Worm (Caenorhabditis elegans): Measurements from ENCODE around the gene nspg-8.
A peak's percentile ranks its signal among the peaks of the same experiment; 100 is the strongest.

Gene nspg-8

DNA sequence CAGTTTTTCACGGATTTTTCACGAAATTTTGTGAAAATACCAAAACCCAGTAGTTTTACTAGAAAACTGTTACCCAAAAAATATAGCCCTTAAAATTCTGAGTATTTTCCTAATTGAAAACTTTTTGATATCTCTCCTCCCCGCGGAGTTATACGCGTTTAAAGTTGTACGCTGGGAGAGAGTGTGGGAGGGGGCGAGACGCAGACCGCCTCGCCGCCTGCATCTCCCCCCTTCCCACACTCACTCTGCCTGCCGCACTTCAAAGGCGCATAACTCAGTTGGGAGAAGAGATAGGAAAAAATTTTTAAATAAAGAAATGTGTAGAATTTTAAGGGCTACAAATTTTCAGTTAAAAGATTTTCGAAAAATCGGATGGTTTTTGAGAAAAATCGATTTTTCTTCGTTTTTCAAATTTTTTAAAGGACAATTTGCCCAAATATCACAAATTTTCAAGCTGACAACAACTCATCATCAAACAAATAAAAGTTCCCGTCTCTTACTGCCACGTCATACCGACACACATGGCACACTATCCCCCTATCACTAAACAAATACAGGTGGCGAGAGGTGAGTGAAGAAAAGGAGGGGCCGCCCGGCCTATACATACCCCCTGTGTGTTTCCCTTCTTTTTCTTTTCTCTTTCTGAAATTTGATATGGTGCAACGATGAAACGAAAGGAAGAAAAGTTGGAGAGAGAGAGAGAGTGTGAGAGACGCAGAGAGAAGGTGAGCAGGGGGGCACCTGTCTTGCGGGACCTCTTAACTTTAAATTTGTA is 41.6 kb downstream of the nspg-8 start:
- no peak for TF ChIP-seq nhr-90 (tag; optimal IDR thresholded peaks at IDR 0.05)
- TF ChIP-seq cebp-1 (GFP tag; IDR thresholded peaks at IDR 0.05): no peak
- TF ChIP-seq cebp-1 (tag; optimal IDR thresholded peaks at IDR 0.05): peak; percentile 30
- no peak for TF ChIP-seq dox-1 (GFP tag; IDR thresholded peaks at IDR 0.05)
- TF ChIP-seq hmg-1.2 (GFP tag; IDR thresholded peaks at IDR 0.05): peak; percentile 91
- TF ChIP-seq ceh-58 (GFP tag; IDR thresholded peaks at IDR 0.05): no peak
- TF ChIP-seq ztf-25 (GFP tag; IDR thresholded peaks at IDR 0.05): no peak
- peak; percentile 56 to 70 for TF ChIP-seq let-607 (tag; optimal IDR thresholded peaks at IDR 0.05)
- no peak for TF ChIP-seq ceh-91 (GFP tag; IDR thresholded peaks at IDR 0.05)
- peak; percentile 56 for TF ChIP-seq nhr-80 (tag; optimal IDR thresholded peaks at IDR 0.05)

DNA sequence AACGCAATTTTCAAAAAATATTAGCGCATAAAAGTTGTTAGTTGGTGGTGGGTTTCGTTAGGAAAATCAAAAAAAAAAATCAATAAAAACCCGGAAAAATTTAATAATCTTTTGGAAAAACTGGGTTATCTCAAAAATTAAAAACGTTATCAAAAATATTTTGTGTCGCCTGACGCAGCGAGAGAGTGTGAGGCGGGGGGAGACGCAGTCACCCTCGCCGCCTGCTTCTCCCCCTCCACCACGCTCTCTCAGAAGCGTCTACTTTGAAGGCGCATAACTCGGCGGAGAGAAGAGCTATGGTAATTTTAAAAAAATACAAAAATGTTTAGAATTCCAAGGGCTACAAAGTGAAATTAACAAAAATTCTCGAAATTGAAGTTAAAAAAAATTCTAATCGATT is 43.3 kb downstream of the nspg-8 start:
- TF ChIP-seq zfh-2 (GFP tag; conservative IDR thresholded peaks at IDR 0.05) (peak; percentile 66), snpc-3.4 (tag; optimal IDR thresholded peaks at IDR 0.05) (no peak), F37B4.10 (GFP tag; IDR thresholded peaks at IDR 0.05) (no peak), atf-7 (tag; optimal IDR thresholded peaks at IDR 0.05) (no peak), F23B12.7 (tag; optimal IDR thresholded peaks at IDR 0.05; ENCODE audit: insufficient read depth) (no peak), dpff-1 (tag; optimal IDR thresholded peaks at IDR 0.05) (no peak), B0336.3 (GFP tag; IDR thresholded peaks at IDR 0.05) (no peak), hmg-1.2 (GFP tag; IDR thresholded peaks at IDR 0.05) (peak; percentile 76), let-526 (GFP tag; IDR thresholded peaks at IDR 0.05) (no peak), B0261.1 (tag; optimal IDR thresholded peaks at IDR 0.05) (no peak), dox-1 (GFP tag; IDR thresholded peaks at IDR 0.05) (no peak), F57C9.4 (tag; optimal IDR thresholded peaks at IDR 0.05) (no peak), ztf-28 (GFP tag; IDR thresholded peaks at IDR 0.05) (no peak), Y56A3A.18 (GFP tag; IDR thresholded peaks at IDR 0.05) (no peak)

DNA sequence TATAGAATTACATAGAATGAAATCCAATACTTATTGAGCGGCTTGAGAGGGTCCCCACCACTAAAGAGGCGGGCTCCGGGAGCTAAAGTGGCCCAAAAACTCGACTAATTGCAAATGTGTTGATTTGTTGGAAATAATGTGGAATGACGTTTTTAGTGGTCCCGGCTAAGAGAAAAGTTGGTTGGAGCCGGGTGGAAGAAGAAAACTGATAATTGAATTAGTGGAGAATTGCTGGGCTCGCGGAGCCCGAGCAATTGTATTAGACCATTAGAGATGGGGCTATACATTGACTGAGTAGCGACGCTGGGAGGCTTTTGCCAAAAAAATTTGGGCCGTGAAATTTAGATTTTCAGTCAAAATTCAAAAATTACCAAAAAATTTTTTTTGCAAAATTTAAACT is 43.7 kb downstream of the nspg-8 start:
- TF ChIP-seq akir-1 (GFP tag; optimal IDR thresholded peaks at IDR 0.05): no peak
- no peak for TF ChIP-seq dpl-1 (GFP tag; optimal IDR thresholded peaks at IDR 0.05)
- TF ChIP-seq F57C9.4 (tag; optimal IDR thresholded peaks at IDR 0.05): no peak
- no peak for TF ChIP-seq egl-44 (GFP tag; IDR thresholded peaks at IDR 0.05)
- TF ChIP-seq unc-62 (GFP tag; optimal IDR thresholded peaks at IDR 0.05): no peak
- no peak for TF ChIP-seq ztf-25 (GFP tag; IDR thresholded peaks at IDR 0.05)
- TF ChIP-seq ceh-91 (GFP tag; IDR thresholded peaks at IDR 0.05): no peak
- no peak for TF ChIP-seq mxl-1 (tag; optimal IDR thresholded peaks at IDR 0.05)
- no peak for TF ChIP-seq madf-8 (GFP tag; conservative IDR thresholded peaks at IDR 0.05)

DNA sequence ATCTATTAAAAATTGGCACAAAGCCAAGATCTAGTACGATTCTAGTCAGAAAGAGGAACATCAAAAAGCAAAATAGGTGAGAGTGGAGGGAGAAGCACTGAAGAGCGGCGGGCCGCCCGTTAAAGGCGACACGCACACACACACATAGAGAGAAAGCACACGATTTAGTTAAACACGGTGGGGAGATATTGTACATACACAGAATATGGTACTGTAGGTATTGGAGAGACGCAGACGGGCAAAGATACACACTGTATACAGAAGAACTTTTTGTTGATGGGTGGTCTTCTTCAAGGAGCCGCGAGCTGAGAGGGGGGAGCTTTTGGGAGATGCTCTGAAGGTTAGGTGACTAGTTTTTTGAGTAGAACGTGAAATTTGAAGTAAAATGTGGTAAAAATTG is 44.4 kb downstream of the nspg-8 start:
- TF ChIP-seq nhr-80 (tag; optimal IDR thresholded peaks at IDR 0.05) (peak; percentile 62), attf-3 (GFP tag; conservative IDR thresholded peaks at IDR 0.05) (no peak), bed-2 (GFP tag; IDR thresholded peaks at IDR 0.05) (no peak), nfyb-1 (GFP tag; IDR thresholded peaks at IDR 0.05) (no peak), egrh-3 (GFP tag; IDR thresholded peaks at IDR 0.05) (no peak), T26A5.8 (tag; optimal IDR thresholded peaks at IDR 0.05) (no peak), F23B12.7 (tag; optimal IDR thresholded peaks at IDR 0.05; ENCODE audit: insufficient read depth) (no peak), ztf-25 (GFP tag; IDR thresholded peaks at IDR 0.05) (no peak), atf-7 (tag; optimal IDR thresholded peaks at IDR 0.05) (no peak), zim-3 (tag; optimal IDR thresholded peaks at IDR 0.05) (no peak), hmg-1.2 (GFP tag; IDR thresholded peaks at IDR 0.05) (peak; percentile 56; the same call in 1 of the 2 replicates), Y95B8A.8 (GFP tag; IDR thresholded peaks at IDR 0.05) (no peak), B0336.3 (GFP tag; IDR thresholded peaks at IDR 0.05) (no peak), unc-62 (GFP tag; optimal IDR thresholded peaks at IDR 0.05) (no peak)
